Worm (Caenorhabditis elegans) whole organism, L4 larva: ENCODE data around the gene nhr-270.

Experiments used
- F10B5.3 ChIP-seq: sonication (generic microtip); optimal IDR thresholded peaks from 2 replicates; lab custom pipeline; 2016; ENCODE audit warnings: mild to moderate bottlenecking, missing genetic modification characterization, missing compliant biosample characterization
- F26F4.8 ChIP-seq: fragments of 200-800 bp; sonication (Bioruptor generic); conservative IDR thresholded peaks from 2 replicates; pipeline ENCODE4 v1.3.6; 2022; ENCODE audit warnings: missing genetic modification characterization, missing compliant biosample characterization
- F37D6.2 ChIP-seq: sonication (generic microtip); optimal IDR thresholded peaks from 2 replicates; lab custom pipeline; 2016; ENCODE audit warnings: mild to moderate bottlenecking, missing genetic modification characterization, missing compliant biosample characterization
- T26A8.4 ChIP-seq: fragments of 200-800 bp; sonication (Bioruptor generic); IDR thresholded peaks from 2 replicates; pipeline ENCODE4 v1.3.6; 2022; ENCODE audit warnings: missing genetic modification characterization, missing compliant biosample characterization
- Y48G9A.11 ChIP-seq: fragments of 200-800 bp; sonication (Bioruptor generic); IDR thresholded peaks from 2 replicates; pipeline ENCODE4 v1.3.6; 2022; ENCODE audit warnings: missing genetic modification reagents, missing genetic modification characterization, missing compliant biosample characterization
- Y5F2A.4 ChIP-seq: fragments of 200-800 bp; sonication (Bioruptor generic); optimal IDR thresholded peaks from 2 replicates; lab custom pipeline; 2018; ENCODE audit warnings: mild to moderate bottlenecking, missing genetic modification characterization, missing compliant biosample characterization
- aha-1 ChIP-seq: fragments of 150-350 bp; peaks from one replicate; lab custom pipeline; 2014; ENCODE audit warnings: missing biosample characterization, missing genetic modification characterization
- aly-2 ChIP-seq: sonication (generic microtip); optimal IDR thresholded peaks from 2 replicates; lab custom pipeline; 2018; ENCODE audit warnings: missing biosample characterization, missing genetic modification characterization
- arid-1 ChIP-seq: fragments of 200-800 bp; sonication (Bioruptor generic); conservative IDR thresholded peaks from 2 replicates; pipeline ENCODE4 v1.3.6; 2022; ENCODE audit warnings: missing genetic modification reagents, missing genetic modification characterization, missing compliant biosample characterization
- ceh-20 ChIP-seq: fragments of 200-800 bp; sonication (Bioruptor generic); IDR thresholded peaks from 2 replicates; pipeline ENCODE4 v1.3.6; 2022; ENCODE audit warnings: missing genetic modification reagents, missing genetic modification characterization, missing compliant biosample characterization
- ceh-44 ChIP-seq: fragments of 200-800 bp; sonication (Bioruptor generic); IDR thresholded peaks from 2 replicates; pipeline ENCODE4 v1.3.6; 2022; ENCODE audit warnings: missing genetic modification reagents, missing genetic modification characterization, missing compliant biosample characterization
- cey-2 ChIP-seq: sonication (generic microtip); optimal IDR thresholded peaks from 3 replicates; lab custom pipeline; 2017; ENCODE audit warnings: missing genetic modification characterization, mild to moderate bottlenecking, missing compliant biosample characterization, antibody characterized with exemption, borderline replicate concordance; ENCODE audit not compliant: insufficient read depth
- ctbp-1 ChIP-seq: fragments of 200-800 bp; sonication (Bioruptor generic); IDR thresholded peaks from 2 replicates; pipeline ENCODE4 v1.3.6; 2022; ENCODE audit warnings: missing genetic modification reagents, missing genetic modification characterization, missing compliant biosample characterization
- daf-16 ChIP-seq, 3 experiments: sonication (generic microtip); optimal IDR thresholded peaks; 2 replicates each; lab custom pipeline; 2016 to 2017; ENCODE audit warnings: missing genetic modification characterization in 3 of 3, missing genetic modification reagents in 3 of 3, mild to moderate bottlenecking in 2 of 3, missing compliant biosample characterization in 2 of 3, missing biosample characterization in 1 of 3, moderate library complexity in 1 of 3
- duxl-1 ChIP-seq: sonication (generic microtip); optimal IDR thresholded peaks from 2 replicates; lab custom pipeline; 2016; ENCODE audit warnings: mild to moderate bottlenecking, missing genetic modification characterization, moderate library complexity, missing compliant biosample characterization; ENCODE audit not compliant: poor library complexity
- dve-1 ChIP-seq: sonication (generic microtip); optimal IDR thresholded peaks from 2 replicates; lab custom pipeline; 2017; ENCODE audit warnings: antibody characterized with exemption, mild to moderate bottlenecking, missing genetic modification characterization, missing compliant biosample characterization; ENCODE audit not compliant: insufficient read depth
- egl-43 ChIP-seq: fragments of 200-800 bp; sonication (Bioruptor generic); IDR thresholded peaks from 2 replicates; pipeline ENCODE4 v1.3.6; 2022; ENCODE audit warnings: missing genetic modification reagents, missing genetic modification characterization, missing compliant biosample characterization
- fkh-10 ChIP-seq: fragments of 150-350 bp; optimal IDR thresholded peaks from 2 replicates; lab custom pipeline; 2014; ENCODE audit warnings: missing biosample characterization, missing genetic modification reagents, missing genetic modification characterization
- hif-1 ChIP-seq, 2 experiments: sonication (generic microtip); optimal IDR thresholded peaks; 2 replicates each; lab custom pipeline; 2016 to 2017; ENCODE audit warnings: missing compliant biosample characterization in 2 of 2, missing genetic modification characterization in 2 of 2, missing genetic modification reagents in 2 of 2, missing genotype in 2 of 2, mild to moderate bottlenecking in 1 of 2
- hlh-11 ChIP-seq: fragments of 200-800 bp; sonication (Bioruptor generic); optimal IDR thresholded peaks from 2 replicates; lab custom pipeline; 2018; ENCODE audit warnings: mild to moderate bottlenecking, missing genetic modification characterization, missing compliant biosample characterization
- hlh-30 ChIP-seq: sonication (generic microtip); optimal IDR thresholded peaks from 2 replicates; lab custom pipeline; 2017; ENCODE audit warnings: antibody characterized with exemption, mild to moderate bottlenecking, missing genetic modification characterization, missing compliant biosample characterization; ENCODE audit not compliant: insufficient read depth
- hmg-1.1 ChIP-seq: fragments of 200-800 bp; sonication (Bioruptor generic); IDR thresholded peaks from 2 replicates; pipeline ENCODE4 v1.3.6; 2022; ENCODE audit warnings: missing genetic modification reagents, missing genetic modification characterization, missing compliant biosample characterization
- jun-1 ChIP-seq: fragments of 150-350 bp; optimal IDR thresholded peaks from 2 replicates; lab custom pipeline; 2014; ENCODE audit warnings: missing biosample characterization, missing genetic modification reagents, missing genetic modification characterization
- lin-13 ChIP-seq: fragments of 150-350 bp; optimal IDR thresholded peaks from 2 replicates; lab custom pipeline; 2014; ENCODE audit warnings: missing biosample characterization, missing genetic modification reagents, missing genetic modification characterization
- lin-15B ChIP-seq: fragments of 150-350 bp; sonication (generic microtip); optimal IDR thresholded peaks from 3 replicates; lab custom pipeline; 2014; ENCODE audit warnings: missing biosample characterization, missing genetic modification characterization
- lin-29 ChIP-seq: fragments of 200-800 bp; sonication (Bioruptor generic); IDR thresholded peaks from 2 replicates; pipeline ENCODE4 v1.3.6; 2022; ENCODE audit warnings: missing genetic modification reagents, missing genetic modification characterization, missing compliant biosample characterization
- lin-38 ChIP-seq: fragments of 200-800 bp; sonication (Bioruptor generic); IDR thresholded peaks from 2 replicates; pipeline ENCODE4 v1.3.6; 2022; ENCODE audit warnings: missing genetic modification reagents, missing genetic modification characterization, missing compliant biosample characterization
- lsy-2 ChIP-seq, 2 experiments: fragments of 150-350 bp in 1 of 2; sonication (generic microtip) in 1 of 2; optimal IDR thresholded peaks; 2 replicates each; lab custom pipeline; 2014 to 2017; ENCODE audit warnings: missing biosample characterization in 2 of 2, missing genetic modification characterization in 2 of 2
- madf-9 ChIP-seq: fragments of 200-800 bp; sonication (Bioruptor generic); conservative IDR thresholded peaks from 2 replicates; pipeline ENCODE4 v1.3.6; 2022; ENCODE audit warnings: missing genetic modification reagents, missing genetic modification characterization, missing compliant biosample characterization
- mep-1 ChIP-seq: fragments of 150-350 bp; sonication (generic microtip); optimal IDR thresholded peaks from 3 replicates; lab custom pipeline; 2014; ENCODE audit warnings: missing biosample characterization, missing genetic modification characterization
- mes-2 ChIP-seq: sonication (generic microtip); optimal IDR thresholded peaks from 2 replicates; lab custom pipeline; 2016; ENCODE audit warnings: missing genotype, mild to moderate bottlenecking, missing genetic modification characterization, missing compliant biosample characterization; ENCODE audit not compliant: poor library complexity, severe bottlenecking
- mxl-3 ChIP-seq: fragments of 200-800 bp; sonication (Bioruptor generic); optimal IDR thresholded peaks from 2 replicates; lab custom pipeline; 2018; ENCODE audit warnings: mild to moderate bottlenecking, missing genetic modification characterization, missing compliant biosample characterization
- nhr-11 ChIP-seq: fragments of 150-350 bp; optimal IDR thresholded peaks from 2 replicates; lab custom pipeline; 2014; ENCODE audit warnings: missing biosample characterization, missing genetic modification characterization
- nhr-111 ChIP-seq: fragments of 200-800 bp; sonication (Bioruptor generic); optimal IDR thresholded peaks from 2 replicates; lab custom pipeline; 2018; ENCODE audit warnings: mild to moderate bottlenecking, missing genetic modification characterization, missing compliant biosample characterization
- nhr-25 ChIP-seq: sonication (generic microtip); optimal IDR thresholded peaks from 2 replicates; lab custom pipeline; 2017; ENCODE audit warnings: missing genetic modification characterization, mild to moderate bottlenecking, missing compliant biosample characterization, antibody characterized with exemption, moderate library complexity, borderline replicate concordance; ENCODE audit not compliant: insufficient read depth
- nhr-28 ChIP-seq: fragments of 150-350 bp; optimal IDR thresholded peaks from 2 replicates; lab custom pipeline; 2014; ENCODE audit warnings: missing biosample characterization, missing genetic modification characterization
- nhr-42 ChIP-seq: fragments of 200-800 bp; sonication (Bioruptor generic); IDR thresholded peaks from 2 replicates; pipeline ENCODE4 v1.3.6; 2022; ENCODE audit warnings: missing genetic modification characterization, missing compliant biosample characterization
- nhr-6 ChIP-seq: fragments of 150-350 bp; optimal IDR thresholded peaks from 2 replicates; lab custom pipeline; 2014; ENCODE audit warnings: missing biosample characterization, missing genetic modification characterization
- php-3 ChIP-seq: fragments of 200-800 bp; sonication (Bioruptor generic); IDR thresholded peaks from 2 replicates; pipeline ENCODE4 v1.3.6; 2022; ENCODE audit warnings: missing genetic modification reagents, missing genetic modification characterization, missing compliant biosample characterization
- rbr-2 ChIP-seq: sonication (generic microtip); optimal IDR thresholded peaks from 2 replicates; lab custom pipeline; 2016; ENCODE audit warnings: missing genotype, missing genetic modification characterization, missing compliant biosample characterization
- sdz-12 ChIP-seq: fragments of 200-800 bp; sonication (Bioruptor generic); optimal IDR thresholded peaks from 2 replicates; lab custom pipeline; 2018; ENCODE audit warnings: mild to moderate bottlenecking, missing genetic modification characterization, missing compliant biosample characterization
- spr-1 ChIP-seq: sonication (generic microtip); optimal IDR thresholded peaks from 2 replicates; lab custom pipeline; 2016; ENCODE audit warnings: mild to moderate bottlenecking, missing genetic modification characterization, missing compliant biosample characterization
- unc-62 ChIP-seq, 3 experiments: fragments of 150-350 bp in 1 of 3; sonication (generic microtip); optimal IDR thresholded peaks in 2 of 3; peaks in 1 of 3; 1 replicate in 1 of 3; 2 replicates in 2 of 3; lab custom pipeline; 2014 to 2017; ENCODE audit warnings: missing biosample characterization in 3 of 3, missing genetic modification characterization in 3 of 3, missing genetic modification reagents in 3 of 3, missing genotype in 1 of 3
- vab-7 ChIP-seq: fragments of 200-800 bp; sonication (Bioruptor generic); IDR thresholded peaks from 2 replicates; pipeline ENCODE4 v1.3.6; 2022; ENCODE audit warnings: missing genetic modification reagents, missing genetic modification characterization, missing compliant biosample characterization
- ztf-11 ChIP-seq: fragments of 150-350 bp; optimal IDR thresholded peaks from 2 replicates; lab custom pipeline; 2014; ENCODE audit warnings: missing biosample characterization, missing genetic modification characterization
- ztf-7 ChIP-seq: fragments of 150-350 bp; optimal IDR thresholded peaks from 2 replicates; lab custom pipeline; 2014; ENCODE audit warnings: missing biosample characterization, missing genetic modification characterization

nhr-270 gene

ce11 chrV:773256-773655 lies 31.3 kb downstream of the nhr-270 start, which contains the start of gene sti-1 (continued):
- TF ChIP-seq rbr-2 (tag; lab: Kevin White, UChicago) (peak; percentile 68), Y48G9A.11 (GFP tag; lab: Robert Waterston, UW) (no peak), F26F4.8 (GFP tag; lab: Robert Waterston, UW) (no peak), hmg-1.1 (GFP tag; lab: Robert Waterston, UW) (peak; percentile 72), F10B5.3 (tag; lab: Kevin White, UChicago) (no peak), cey-2 (tag; lab: Kevin White, UChicago) (no peak), hif-1 (tag; optimal IDR thresholded peaks at IDR 0.05; lab: Kevin White, UChicago) (peak in 1 of 2 experiments; percentile 41), php-3 (GFP tag; lab: Robert Waterston, UW) (no peak), hlh-30 (tag; lab: Kevin White, UChicago) (peak; percentile 75), lsy-2 (tag; optimal IDR thresholded peaks at IDR 0.05; lab: Kevin White, UChicago) (peak in 1 of 2 experiments; percentile 90), sdz-12 (GFP tag; lab: Kevin White, UChicago) (no peak), spr-1 (peak; percentile 15), lin-29 (GFP tag; lab: Robert Waterston, UW) (no peak), egl-43 (GFP tag; lab: Robert Waterston, UW) (no peak), nhr-28 (peak; percentile 83), F37D6.2 (tag; lab: Kevin White, UChicago) (peak; percentile 17), ceh-20 (GFP tag; lab: Robert Waterston, UW) (peak; percentile 55; the same call in 1 of the 2 replicates), Y5F2A.4 (GFP tag; lab: Kevin White, UChicago) (no peak), hlh-11 (tag; lab: Kevin White, UChicago) (peak; percentile 60), ztf-11 (tag; lab: Kevin White, UChicago) (no peak), dve-1 (peak; percentile 81), jun-1 (tag; lab: Kevin White, UChicago) (peak; percentile 32), ctbp-1 (GFP tag; lab: Robert Waterston, UW) (no peak), mxl-3 (GFP tag; lab: Kevin White, UChicago) (no peak), T26A8.4 (GFP tag; lab: Robert Waterston, UW) (peak; percentile 55; the same call in 1 of the 2 replicates), lin-13 (GFP tag; lab: Kevin White, UChicago) (peak; percentile 70), vab-7 (GFP tag; lab: Robert Waterston, UW) (no peak), mes-2 (peak; percentile 89), ztf-7 (tag; lab: Kevin White, UChicago) (peak; percentile 79), lin-38 (peak; percentile 98), lin-15B (tag; lab: Kevin White, UChicago) (peak; percentile 51), daf-16 (GFP tag; optimal IDR thresholded peaks at IDR 0.05; lab: Kevin White, UChicago) (no peak), daf-16 (tag; optimal IDR thresholded peaks at IDR 0.05; lab: Kevin White, UChicago) (peak; percentile 20), nhr-25 (tag; lab: Kevin White, UChicago) (peak; percentile 69), nhr-111 (GFP tag; lab: Kevin White, UChicago) (no peak), nhr-11 (peak; percentile 66), mep-1 (tag; lab: Kevin White, UChicago) (peak; percentile 80), unc-62 (GFP tag; optimal IDR thresholded peaks at IDR 0.05 in 1 of 2; lab: Kevin White, UChicago) (no peak), unc-62 (tag; optimal IDR thresholded peaks at IDR 0.05; lab: Kevin White, UChicago) (no peak), fkh-10 (GFP tag; lab: Kevin White, UChicago) (peak; percentile 35), madf-9 (GFP tag; lab: Robert Waterston, UW) (no peak), aha-1 (tag; lab: Kevin White, UChicago) (peak; percentile 88), nhr-6 (peak; percentile 67), aly-2 (tag; lab: Kevin White, UChicago) (no peak), nhr-42 (GFP tag; lab: Robert Waterston, UW) (peak; percentile 69; the same call in 1 of the 2 replicates), arid-1 (no peak), ceh-44 (GFP tag; lab: Robert Waterston, UW) (no peak), duxl-1 (tag; lab: Kevin White, UChicago) (peak; percentile 81)
